Worm (Caenorhabditis elegans): ENCODE results near the gene Y22F5A.11.

DNA sequence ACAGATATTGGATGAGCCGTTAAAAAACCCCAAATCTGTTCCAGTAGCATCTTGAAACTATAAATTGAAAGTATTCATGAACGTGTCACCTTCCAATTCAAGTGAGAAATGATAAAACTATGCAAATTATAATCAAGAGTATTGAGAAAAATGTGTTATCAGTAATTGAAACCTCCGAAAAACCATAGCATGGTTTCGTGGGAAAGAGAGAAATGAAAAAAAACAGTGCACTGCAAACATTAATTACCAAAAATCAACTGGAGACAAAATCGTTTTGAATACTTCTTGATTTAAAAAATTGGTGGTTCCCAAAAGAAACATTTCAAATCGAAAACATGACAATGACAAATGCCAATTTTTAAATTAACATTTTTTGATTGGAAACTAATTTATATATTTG lies 49.8 kb downstream of the Y22F5A.11 start, which contains the start of gene daf-36:
- TF ChIP-seq lin-39 (tag; optimal IDR thresholded peaks at IDR 0.05) (no peak), lin-13 (GFP tag; optimal IDR thresholded peaks at IDR 0.05) (no peak), lsy-2 (tag; optimal IDR thresholded peaks at IDR 0.05) (no peak), snpc-4 (tag; optimal IDR thresholded peaks at IDR 0.05) (no peak), zag-1 (tag; optimal IDR thresholded peaks at IDR 0.05) (no peak), R02D3.7 (tag; optimal IDR thresholded peaks at IDR 0.05) (no peak), nhr-12 (tag; optimal IDR thresholded peaks at IDR 0.05) (no peak), unc-62 (GFP tag; optimal IDR thresholded peaks at IDR 0.05) (no peak), ceh-82 (tag; optimal IDR thresholded peaks at IDR 0.05) (no peak), egl-27 (tag; optimal IDR thresholded peaks at IDR 0.05) (no peak), ama-1 (optimal IDR thresholded peaks at IDR 0.05) (no peak), alr-1 (tag; optimal IDR thresholded peaks at IDR 0.05) (no peak)

Data from whole organism, L2 larva.